Worm (Caenorhabditis elegans) whole organism, L2 larva: ENCODE data around the gene R09H10.3.

ENCODE experiments used
- C34F6.9 ChIP-seq: fragments of 150-350 bp; optimal IDR thresholded peaks from 2 replicates; lab custom pipeline; 2014; ENCODE audit warnings: missing biosample characterization, missing genetic modification characterization
- F13H6.1 ChIP-seq: sonication (generic microtip); optimal IDR thresholded peaks from 2 replicates; lab custom pipeline; 2016; ENCODE audit warnings: missing genetic modification characterization, missing compliant biosample characterization
- R02D3.7 ChIP-seq: fragments of 150-350 bp; optimal IDR thresholded peaks from 2 replicates; lab custom pipeline; 2014; ENCODE audit warnings: missing biosample characterization, missing genetic modification characterization
- alr-1 ChIP-seq: fragments of 150-350 bp; optimal IDR thresholded peaks from 2 replicates; lab custom pipeline; 2014; ENCODE audit warnings: missing biosample characterization, missing genetic modification characterization
- aly-2 ChIP-seq: fragments of 150-350 bp; optimal IDR thresholded peaks from 2 replicates; lab custom pipeline; 2014; ENCODE audit warnings: missing biosample characterization, missing genetic modification characterization
- ama-1 ChIP-seq: fragments of 150-350 bp; optimal IDR thresholded peaks from 2 replicates; lab custom pipeline; 2018; ENCODE audit warnings: inconsistent platforms
- dmd-4 ChIP-seq: sonication (generic microtip); optimal IDR thresholded peaks from 2 replicates; lab custom pipeline; 2017; ENCODE audit warnings: missing biosample characterization, missing genetic modification characterization
- egl-27 ChIP-seq: sonication (generic microtip); optimal IDR thresholded peaks from 3 replicates; lab custom pipeline; 2017; ENCODE audit warnings: missing biosample characterization, missing genetic modification reagents, missing genetic modification characterization
- gmeb-1 ChIP-seq: fragments of 150-350 bp; optimal IDR thresholded peaks from 2 replicates; lab custom pipeline; 2014; ENCODE audit warnings: missing biosample characterization, missing genetic modification characterization
- lin-13 ChIP-seq: fragments of 150-350 bp; optimal IDR thresholded peaks from 2 replicates; lab custom pipeline; 2014; ENCODE audit warnings: missing biosample characterization, missing genetic modification reagents, missing genetic modification characterization
- lin-39 ChIP-seq: fragments of 150-350 bp; optimal IDR thresholded peaks from 2 replicates; lab custom pipeline; 2014; ENCODE audit warnings: missing biosample characterization, missing genetic modification reagents, missing genetic modification characterization
- lsy-2 ChIP-seq, 2 experiments: fragments of 150-350 bp in 1 of 2; sonication (generic microtip) in 1 of 2; optimal IDR thresholded peaks; 2 replicates each; lab custom pipeline; 2014 to 2017; ENCODE audit warnings: missing biosample characterization in 2 of 2, missing genetic modification characterization in 2 of 2
- mab-5 ChIP-seq: fragments of 150-350 bp; optimal IDR thresholded peaks from 2 replicates; lab custom pipeline; 2014; ENCODE audit warnings: missing biosample characterization, missing genetic modification characterization
- mbf-1 ChIP-seq: sonication (generic microtip); optimal IDR thresholded peaks from 2 replicates; lab custom pipeline; 2017; ENCODE audit warnings: missing biosample characterization, missing genetic modification characterization
- nhr-10 ChIP-seq: sonication (generic microtip); optimal IDR thresholded peaks from 2 replicates; lab custom pipeline; 2017; ENCODE audit warnings: missing biosample characterization, missing genetic modification characterization
- nhr-11 ChIP-seq: fragments of 150-350 bp; optimal IDR thresholded peaks from 2 replicates; lab custom pipeline; 2014; ENCODE audit warnings: missing biosample characterization, missing genetic modification characterization
- nhr-12 ChIP-seq: fragments of 150-350 bp; optimal IDR thresholded peaks from 2 replicates; lab custom pipeline; 2014; ENCODE audit warnings: missing biosample characterization, missing genetic modification characterization
- nhr-129 ChIP-seq: fragments of 150-350 bp; optimal IDR thresholded peaks from 2 replicates; lab custom pipeline; 2014; ENCODE audit warnings: missing biosample characterization, missing genetic modification characterization
- nhr-23 ChIP-seq: fragments of 150-350 bp; optimal IDR thresholded peaks from 2 replicates; lab custom pipeline; 2014; ENCODE audit warnings: missing biosample characterization, missing genetic modification reagents, missing genetic modification characterization
- nhr-25 ChIP-seq: fragments of 150-350 bp; sonication (generic microtip); optimal IDR thresholded peaks from 3 replicates; lab custom pipeline; 2014; ENCODE audit warnings: missing biosample characterization, missing genetic modification characterization
- nhr-6 ChIP-seq: fragments of 150-350 bp; optimal IDR thresholded peaks from 2 replicates; lab custom pipeline; 2014; ENCODE audit warnings: missing biosample characterization, missing genetic modification characterization
- nhr-77 ChIP-seq: fragments of 150-350 bp; optimal IDR thresholded peaks from 2 replicates; lab custom pipeline; 2014; ENCODE audit warnings: missing biosample characterization, missing genetic modification characterization
- peb-1 ChIP-seq: fragments of 150-350 bp; optimal IDR thresholded peaks from 2 replicates; lab custom pipeline; 2014; ENCODE audit warnings: missing biosample characterization, missing genetic modification characterization
- sem-4 ChIP-seq: fragments of 150-350 bp; optimal IDR thresholded peaks from 2 replicates; lab custom pipeline; 2014; ENCODE audit warnings: missing biosample characterization, missing genetic modification reagents, missing genetic modification characterization
- sma-9 ChIP-seq, 2 experiments: fragments of 150-350 bp in 1 of 2; sonication (generic microtip) in 1 of 2; optimal IDR thresholded peaks; 2 replicates each; lab custom pipeline; 2014 to 2016; ENCODE audit warnings: missing genetic modification characterization in 2 of 2, mild to moderate bottlenecking in 1 of 2, missing biosample characterization in 1 of 2, missing compliant biosample characterization in 1 of 2, missing genetic modification reagents in 1 of 2, moderate library complexity in 1 of 2
- snpc-4 ChIP-seq: fragments of 150-350 bp; optimal IDR thresholded peaks from 2 replicates; lab custom pipeline; 2014; ENCODE audit warnings: missing biosample characterization, missing genetic modification characterization
- unc-55 ChIP-seq: fragments of 150-350 bp; sonication (generic microtip); optimal IDR thresholded peaks from 3 replicates; lab custom pipeline; 2014; ENCODE audit warnings: missing biosample characterization, missing genetic modification reagents, missing genetic modification characterization
- unc-62 ChIP-seq: fragments of 150-350 bp; optimal IDR thresholded peaks from 2 replicates; lab custom pipeline; 2014; ENCODE audit warnings: missing biosample characterization, missing genetic modification reagents, missing genetic modification characterization
- zag-1 ChIP-seq: fragments of 150-350 bp; optimal IDR thresholded peaks from 2 replicates; lab custom pipeline; 2014; ENCODE audit warnings: missing biosample characterization, missing genetic modification characterization
- ztf-11 ChIP-seq: sonication (generic microtip); optimal IDR thresholded peaks from 2 replicates; lab custom pipeline; 2017; ENCODE audit warnings: missing biosample characterization, missing genetic modification characterization
- ztf-4 ChIP-seq: fragments of 150-350 bp; optimal IDR thresholded peaks from 2 replicates; lab custom pipeline; 2014; ENCODE audit warnings: missing biosample characterization, missing genetic modification characterization

The R09H10.3 gene

ce11 chrIV:10606575-10607080 lies at the start of gene R09H10.3:
TSS of gene R09H10.3 (plus strand) at chrIV:10607030.
- TF ChIP-seq ztf-4 = no peak
- TF ChIP-seq lin-39 = no peak

- TF ChIP-seq dmd-4 (tag; lab: Kevin White, UChicago) = no peak
- TF ChIP-seq mbf-1 (tag; lab: Kevin White, UChicago) = no peak
These were observed 48.4 kb upstream of the R09H10.3 start, which contains the start of gene zim-3 for ce11 chrIV:10558415-10558814. TSS of gene zim-3 (plus strand) at chrIV:10558715.

ce11 chrIV:10561605-10562004 lies 45.2 kb upstream of the R09H10.3 start, which contains the start of gene him-8:
TSS of gene him-8 (plus strand) at chrIV:10561905.
- peak; percentile 5 for TF ChIP-seq unc-55
- TF ChIP-seq unc-62 (GFP tag; lab: Kevin White, UChicago) = no peak
- TF ChIP-seq aly-2 (tag; lab: Kevin White, UChicago) = no peak
- TF ChIP-seq, all 48 proteins: peak for 1

ce11 chrIV:10564613-10565012 lies 42.2 kb upstream of the R09H10.3 start:
- TF ChIP-seq ama-1 (lab: Kevin White, UChicago) (no peak), R02D3.7 (tag; lab: Kevin White, UChicago) (no peak), nhr-23 (tag; lab: Kevin White, UChicago) (no peak), dmd-4 (tag; lab: Kevin White, UChicago) (no peak), lsy-2 (tag; optimal IDR thresholded peaks at IDR 0.05; lab: Kevin White, UChicago) (no peak), snpc-4 (tag; lab: Kevin White, UChicago) (no peak), nhr-11 (tag; lab: Kevin White, UChicago) (no peak), C34F6.9 (no peak), nhr-77 (tag; lab: Kevin White, UChicago) (no peak), lin-39 (no peak), nhr-10 (tag; lab: Kevin White, UChicago) (no peak), mbf-1 (tag; lab: Kevin White, UChicago) (no peak), lin-13 (no peak), egl-27 (tag; lab: Kevin White, UChicago) (no peak)
- TF ChIP-seq, all 48 proteins: peak for 0

ce11 chrIV:10565282-10565681 lies 41.5 kb upstream of the R09H10.3 start:
- TF ChIP-seq nhr-77 (tag; lab: Kevin White, UChicago) = no peak

- TF ChIP-seq nhr-129 (tag; lab: Kevin White, UChicago) = no peak
- TF ChIP-seq gmeb-1 (tag; lab: Kevin White, UChicago) = no peak
- no peak for TF ChIP-seq mbf-1 (tag; lab: Kevin White, UChicago)
- TF ChIP-seq ztf-11 (tag; lab: Kevin White, UChicago) = no peak
- no peak for TF ChIP-seq nhr-25 (tag; lab: Kevin White, UChicago)
- TF ChIP-seq nhr-6 (tag; lab: Kevin White, UChicago) = no peak
- no peak for TF ChIP-seq sem-4
- no peak for TF ChIP-seq peb-1
- no peak for TF ChIP-seq alr-1 (tag; lab: Kevin White, UChicago)
- TF ChIP-seq nhr-12 (tag; lab: Kevin White, UChicago) = no peak
- TF ChIP-seq F13H6.1 (tag; lab: Kevin White, UChicago) = no peak
- TF ChIP-seq lin-39 = no peak
- no peak for TF ChIP-seq unc-55
- no peak for TF ChIP-seq sma-9 (GFP tag; optimal IDR thresholded peaks at IDR 0.05; lab: Kevin White, UChicago)
- TF ChIP-seq sma-9 (tag; optimal IDR thresholded peaks at IDR 0.05; lab: Kevin White, UChicago) = no peak
- TF ChIP-seq ama-1 (lab: Kevin White, UChicago) = no peak
- no peak for TF ChIP-seq ztf-4
- TF ChIP-seq nhr-10 (tag; lab: Kevin White, UChicago) = no peak
- TF ChIP-seq mab-5 (tag; lab: Kevin White, UChicago) = no peak
- TF ChIP-seq zag-1 (tag; lab: Kevin White, UChicago) = no peak
- TF ChIP-seq dmd-4 (tag; lab: Kevin White, UChicago) = no peak
- TF ChIP-seq, all 48 proteins: peak for 0
These were observed 39.0 kb upstream of the R09H10.3 start for ce11 chrIV:10567822-10568221.
